Worm (Caenorhabditis elegans) whole organism, young adult: ENCODE data around the gene dpm-1.

Experiments
- B0019.2 ChIP-seq: fragments of 200-800 bp; sonication (Bioruptor generic); conservative IDR thresholded peaks from 2 replicates; pipeline ENCODE4 v1.3.6; 2022; ENCODE audit warnings: missing genetic modification reagents, missing genetic modification characterization, missing compliant biosample characterization
- C17E4.6 ChIP-seq: fragments of 200-800 bp; sonication (Bioruptor generic); IDR thresholded peaks from 2 replicates; pipeline ENCODE4 v1.3.6; 2022; ENCODE audit warnings: missing genetic modification reagents, missing genetic modification characterization, missing compliant biosample characterization
- D2030.7 ChIP-seq: fragments of 200-800 bp; sonication (Bioruptor generic); IDR thresholded peaks from 2 replicates; pipeline ENCODE4 v1.3.6; 2022; ENCODE audit warnings: missing genetic modification reagents, missing genetic modification characterization, missing compliant biosample characterization
- F57A8.1 ChIP-seq: fragments of 200-800 bp; sonication (Bioruptor generic); optimal IDR thresholded peaks from 2 replicates; lab custom pipeline; 2018; ENCODE audit warnings: mild to moderate bottlenecking, missing genetic modification characterization, moderate library complexity, missing compliant biosample characterization
- K11D2.4 ChIP-seq: fragments of 200-800 bp; sonication (Bioruptor generic); IDR thresholded peaks from 2 replicates; pipeline ENCODE4 v1.3.6; 2022; ENCODE audit warnings: missing genetic modification reagents, missing genetic modification characterization, missing compliant biosample characterization
- K12H6.12 ChIP-seq: fragments of 200-800 bp; sonication (Bioruptor generic); optimal IDR thresholded peaks from 2 replicates; lab custom pipeline; 2018; ENCODE audit warnings: mild to moderate bottlenecking, missing genetic modification characterization, missing compliant biosample characterization
- Y53G8AR.9 ChIP-seq: fragments of 200-800 bp; sonication (Bioruptor generic); conservative IDR thresholded peaks from 2 replicates; pipeline ENCODE4 v1.3.6; 2022; ENCODE audit warnings: missing genetic modification reagents, missing genetic modification characterization, missing compliant biosample characterization
- ama-1 ChIP-seq, 3 experiments: fragments of 150-350 bp in 1 of 3; sonication (generic microtip) in 2 of 3; optimal IDR thresholded peaks; 2 replicates each; lab custom pipeline; 2014 to 2018; ENCODE audit warnings: missing biosample characterization in 2 of 3, missing genetic modification characterization in 2 of 3, missing genetic modification reagents in 2 of 3
- aptf-3 ChIP-seq: fragments of 200-800 bp; sonication (Bioruptor generic); IDR thresholded peaks from 2 replicates; pipeline ENCODE4 v1.3.6; 2022; ENCODE audit warnings: missing genetic modification characterization, missing compliant biosample characterization
- atf-7 ChIP-seq: sonication (generic microtip); optimal IDR thresholded peaks from 2 replicates; lab custom pipeline; 2017; ENCODE audit warnings: mild to moderate bottlenecking, missing genetic modification characterization, missing compliant biosample characterization
- attf-3 ChIP-seq: fragments of 200-800 bp; sonication (Bioruptor generic); conservative IDR thresholded peaks from 2 replicates; pipeline ENCODE4 v1.3.6; 2022; ENCODE audit warnings: missing genetic modification reagents, missing genetic modification characterization, missing compliant biosample characterization
- attf-5 ChIP-seq: fragments of 200-800 bp; sonication (Bioruptor generic); optimal IDR thresholded peaks from 2 replicates; lab custom pipeline; 2018; ENCODE audit warnings: mild to moderate bottlenecking, missing genetic modification characterization, missing compliant biosample characterization
- attf-6 ChIP-seq: fragments of 200-800 bp; sonication (Bioruptor generic); IDR thresholded peaks from 2 replicates; pipeline ENCODE4 v1.3.6; 2022; ENCODE audit warnings: missing genetic modification reagents, missing genetic modification characterization, missing compliant biosample characterization
- cebp-1 ChIP-seq, 2 experiments: fragments of 200-800 bp in 1 of 2; sonication (Bioruptor generic) in 1 of 2; sonication (generic microtip) in 1 of 2; IDR thresholded peaks in 1 of 2; optimal IDR thresholded peaks in 1 of 2; 2 replicates each; pipeline versions ENCODE4 v1.3.6 to Lab custom; 2017 to 2022; ENCODE audit warnings: missing compliant biosample characterization in 2 of 2, missing genetic modification characterization in 2 of 2, mild to moderate bottlenecking in 1 of 2, missing genetic modification reagents in 1 of 2, moderate library complexity in 1 of 2
- cebp-2 ChIP-seq: fragments of 200-800 bp; sonication (Bioruptor generic); IDR thresholded peaks from 2 replicates; pipeline ENCODE4 v1.3.6; 2022; ENCODE audit warnings: missing genetic modification characterization, missing compliant biosample characterization
- ceh-100 ChIP-seq: fragments of 200-800 bp; sonication (Bioruptor generic); IDR thresholded peaks from 2 replicates; pipeline ENCODE4 v1.3.6; 2022; ENCODE audit warnings: missing genetic modification reagents, missing genetic modification characterization, missing compliant biosample characterization
- ceh-40 ChIP-seq: fragments of 200-800 bp; sonication (Bioruptor generic); IDR thresholded peaks from 2 replicates; pipeline ENCODE4 v1.3.6; 2022; ENCODE audit warnings: missing genetic modification characterization, missing compliant biosample characterization
- egrh-3 ChIP-seq: fragments of 200-800 bp; sonication (Bioruptor generic); IDR thresholded peaks from 2 replicates; pipeline ENCODE4 v1.3.6; 2022; ENCODE audit warnings: missing genetic modification reagents, missing genetic modification characterization, missing compliant biosample characterization
- ekl-4 ChIP-seq: fragments of 200-800 bp; sonication (Bioruptor generic); IDR thresholded peaks from 2 replicates; pipeline ENCODE4 v1.3.6; 2022; ENCODE audit warnings: missing genetic modification reagents, missing genetic modification characterization, missing compliant biosample characterization
- him-1 ChIP-seq: sonication (generic microtip); optimal IDR thresholded peaks from 2 replicates; lab custom pipeline; 2016; ENCODE audit warnings: missing genotype, missing genetic modification reagents, missing genetic modification characterization, missing compliant biosample characterization
- hlh-12 ChIP-seq: sonication (generic microtip); optimal IDR thresholded peaks from 2 replicates; lab custom pipeline; 2016; ENCODE audit warnings: missing genetic modification characterization, missing compliant biosample characterization
- hmg-1.2 ChIP-seq: fragments of 200-800 bp; sonication (Bioruptor generic); IDR thresholded peaks from 2 replicates; pipeline ENCODE4 v1.3.6; 2022; ENCODE audit warnings: missing genetic modification reagents, missing genetic modification characterization, missing compliant biosample characterization
- hmg-20 ChIP-seq: fragments of 200-800 bp; sonication (Bioruptor generic); IDR thresholded peaks from 2 replicates; pipeline ENCODE4 v1.3.6; 2022; ENCODE audit warnings: missing genetic modification reagents, missing genetic modification characterization, missing compliant biosample characterization
- lag-1 ChIP-seq: fragments of 200-800 bp; sonication (Bioruptor generic); IDR thresholded peaks from 2 replicates; pipeline ENCODE4 v1.3.6; 2022; ENCODE audit warnings: missing genetic modification reagents, missing genetic modification characterization, missing compliant biosample characterization
- let-607 ChIP-seq, 2 experiments: fragments of 200-800 bp in 1 of 2; sonication (Bioruptor generic) in 1 of 2; sonication (generic microtip) in 1 of 2; optimal IDR thresholded peaks; 2 replicates each; lab custom pipeline; 2016 to 2018; ENCODE audit warnings: mild to moderate bottlenecking in 2 of 2, missing compliant biosample characterization in 2 of 2, missing genetic modification characterization in 2 of 2, moderate library complexity in 2 of 2, missing genotype in 1 of 2
- lin-35 ChIP-seq, 3 experiments: fragments of 150-350 bp in 2 of 3; sonication (generic microtip) in 1 of 3; optimal IDR thresholded peaks; 2 replicates each; lab custom pipeline; 2014 to 2018; ENCODE audit warnings: missing biosample characterization in 3 of 3, missing genetic modification characterization in 3 of 3, missing genetic modification reagents in 3 of 3
- lin-40 ChIP-seq: sonication (generic microtip); optimal IDR thresholded peaks from 2 replicates; lab custom pipeline; 2016; ENCODE audit warnings: missing genetic modification characterization, mild to moderate bottlenecking, missing compliant biosample characterization, missing genotype, missing genetic modification reagents
- lin-54 ChIP-seq: fragments of 200-800 bp; sonication (Bioruptor generic); optimal IDR thresholded peaks from 2 replicates; lab custom pipeline; 2018; ENCODE audit warnings: mild to moderate bottlenecking, missing genetic modification characterization, missing compliant biosample characterization
- madf-10 ChIP-seq: sonication (generic microtip); optimal IDR thresholded peaks from 2 replicates; lab custom pipeline; 2016; ENCODE audit warnings: mild to moderate bottlenecking, missing genetic modification characterization, missing compliant biosample characterization
- madf-3 ChIP-seq: fragments of 200-800 bp; sonication (Bioruptor generic); IDR thresholded peaks from 2 replicates; pipeline ENCODE4 v1.3.6; 2022; ENCODE audit warnings: missing genetic modification reagents, missing genetic modification characterization, missing compliant biosample characterization
- mcd-1 ChIP-seq: fragments of 200-800 bp; sonication (Bioruptor generic); IDR thresholded peaks from 2 replicates; pipeline ENCODE4 v1.3.6; 2022; ENCODE audit warnings: missing genetic modification reagents, missing genetic modification characterization, missing compliant biosample characterization
- mes-4 ChIP-seq: sonication (generic microtip); optimal IDR thresholded peaks from 2 replicates; lab custom pipeline; 2016; ENCODE audit warnings: missing genotype, missing genetic modification characterization, missing compliant biosample characterization
- mxl-1 ChIP-seq: sonication (generic microtip); optimal IDR thresholded peaks from 2 replicates; lab custom pipeline; 2016; ENCODE audit warnings: missing genetic modification characterization, missing compliant biosample characterization
- nhr-27 ChIP-seq: fragments of 200-800 bp; sonication (Bioruptor generic); optimal IDR thresholded peaks from 2 replicates; lab custom pipeline; 2018; ENCODE audit warnings: mild to moderate bottlenecking, missing genetic modification characterization, moderate library complexity, missing compliant biosample characterization
- nhr-80 ChIP-seq: sonication (generic microtip); optimal IDR thresholded peaks from 2 replicates; lab custom pipeline; 2016; ENCODE audit warnings: missing genetic modification characterization, missing compliant biosample characterization
- sea-2 ChIP-seq: fragments of 200-800 bp; sonication (Bioruptor generic); IDR thresholded peaks from 2 replicates; pipeline ENCODE4 v1.3.6; 2022; ENCODE audit warnings: missing genetic modification characterization, missing compliant biosample characterization
- snpc-1.3 ChIP-seq: sonication (generic microtip); optimal IDR thresholded peaks from 2 replicates; lab custom pipeline; 2017; ENCODE audit warnings: missing genetic modification characterization, mild to moderate bottlenecking, missing compliant biosample characterization, antibody characterized with exemption, moderate library complexity, missing genotype, missing genetic modification reagents; ENCODE audit not compliant: insufficient read depth
- snpc-4 ChIP-seq, 5 experiments: fragments of 150-350 bp in 1 of 5; sonication (generic microtip) in 4 of 5; optimal IDR thresholded peaks; 2 replicates each; lab custom pipeline; 2014 to 2018; ENCODE audit warnings: missing genetic modification characterization in 5 of 5, missing biosample characterization in 3 of 5, antibody characterized with exemption in 2 of 5, mild to moderate bottlenecking in 2 of 5, missing compliant biosample characterization in 2 of 5, missing genotype in 2 of 5, moderate library complexity in 2 of 5, missing genetic modification reagents in 1 of 5
- sptf-2 ChIP-seq: fragments of 200-800 bp; sonication (Bioruptor generic); optimal IDR thresholded peaks from 2 replicates; lab custom pipeline; 2018; ENCODE audit warnings: mild to moderate bottlenecking, missing genetic modification characterization, missing compliant biosample characterization
- tbx-9 ChIP-seq: sonication (generic microtip); optimal IDR thresholded peaks from 2 replicates; lab custom pipeline; 2016; ENCODE audit warnings: borderline replicate concordance, missing genetic modification characterization, inconsistent platforms, missing compliant biosample characterization
- ztf-22 ChIP-seq: fragments of 200-800 bp; sonication (Bioruptor generic); optimal IDR thresholded peaks from 2 replicates; lab custom pipeline; 2018; ENCODE audit warnings: mild to moderate bottlenecking, missing genetic modification characterization, moderate library complexity, missing compliant biosample characterization
- ztf-28 ChIP-seq: fragments of 200-800 bp; sonication (Bioruptor generic); IDR thresholded peaks from 2 replicates; pipeline ENCODE4 v1.3.6; 2022; ENCODE audit warnings: missing genetic modification reagents, missing genetic modification characterization, missing compliant biosample characterization
- ztf-6 ChIP-seq: fragments of 200-800 bp; sonication (Bioruptor generic); IDR thresholded peaks from 2 replicates; pipeline ENCODE4 v1.3.6; 2022; ENCODE audit warnings: missing genetic modification reagents, missing genetic modification characterization, missing compliant biosample characterization

dpm-1 gene

ce11 chrIV:410420-410891, 35.0 kb upstream of the dpm-1 start, which contains the start of gene T07A9.12:
TSS of gene T07A9.12 (plus strand) at chrIV:410867.
- no peak for TF ChIP-seq attf-6 (GFP tag; lab: Robert Waterston, UW)
- TF ChIP-seq lin-40 (tag; lab: Kevin White, UChicago) = peak; percentile 72
- peak; percentile 93 for TF ChIP-seq hmg-1.2 (GFP tag; lab: Robert Waterston, UW)
- TF ChIP-seq mcd-1 (GFP tag; lab: Robert Waterston, UW) = peak; percentile 45
- peak; percentile 83 for TF ChIP-seq attf-5 (GFP tag; lab: Kevin White, UChicago)
- peak in 1 of 3 experiments; percentile 39 for TF ChIP-seq lin-35 (GFP tag; optimal IDR thresholded peaks at IDR 0.05; lab: Kevin White, UChicago)
- TF ChIP-seq madf-10 (tag; lab: Kevin White, UChicago) = peak; percentile 32
- 0 out of 2 replicates have a peak, but pooled peaks have one; percentile 13 for TF ChIP-seq K11D2.4 (GFP tag; lab: Robert Waterston, UW)
- no peak for TF ChIP-seq C17E4.6
- TF ChIP-seq lin-54 (GFP tag; lab: Kevin White, UChicago) = peak; percentile 2
- TF ChIP-seq let-607 (tag; optimal IDR thresholded peaks at IDR 0.05; lab: Kevin White, UChicago) = peak in 1 of 2 experiments; percentile 32
- peak; percentile 75 for TF ChIP-seq K12H6.12 (tag; lab: Kevin White, UChicago)
- peak; percentile 45 for TF ChIP-seq nhr-80
- no peak for TF ChIP-seq snpc-4 (GFP tag; optimal IDR thresholded peaks at IDR 0.05; lab: Kevin White, UChicago)
- peak in 1 of 4 experiments; percentile 34 for TF ChIP-seq snpc-4 (tag; optimal IDR thresholded peaks at IDR 0.05; lab: Kevin White, UChicago)
- TF ChIP-seq ceh-40 = no peak
- TF ChIP-seq egrh-3 = peak; percentile 21; the same call in 1 of the 2 replicates
- no peak for TF ChIP-seq cebp-1 (GFP tag; IDR thresholded peaks at IDR 0.05; lab: Robert Waterston, UW)
- TF ChIP-seq cebp-1 (tag; optimal IDR thresholded peaks at IDR 0.05; lab: Kevin White, UChicago) = peak; percentile 67
- TF ChIP-seq nhr-27 (tag; lab: Kevin White, UChicago) = no peak
- peak; percentile 90 for TF ChIP-seq ceh-100 (GFP tag; lab: Robert Waterston, UW)

- no peak for TF ChIP-seq ztf-22 (GFP tag; lab: Kevin White, UChicago)
- no peak for TF ChIP-seq lag-1 (GFP tag; lab: Robert Waterston, UW)
- TF ChIP-seq cebp-2 (GFP tag; lab: Robert Waterston, UW) = no peak
- TF ChIP-seq nhr-27 (tag; lab: Kevin White, UChicago) = no peak
- peak; percentile 37; the same call in 1 of the 2 replicates for TF ChIP-seq Y53G8AR.9 (GFP tag; lab: Robert Waterston, UW)
- TF ChIP-seq madf-3 (GFP tag; lab: Robert Waterston, UW) = peak; percentile 77; the same call in 1 of the 2 replicates
- no peak for TF ChIP-seq K11D2.4 (GFP tag; lab: Robert Waterston, UW)
- TF ChIP-seq ceh-40 = no peak
- no peak for TF ChIP-seq mes-4 (tag; lab: Kevin White, UChicago)
- TF ChIP-seq ekl-4 (GFP tag; lab: Robert Waterston, UW) = peak; percentile 54; the same call in 1 of the 2 replicates
- no peak for TF ChIP-seq hmg-1.2 (GFP tag; lab: Robert Waterston, UW)
- peak; percentile 42 for TF ChIP-seq tbx-9 (tag; lab: Kevin White, UChicago)
- TF ChIP-seq D2030.7 = 0 out of 2 replicates have a peak, but pooled peaks have one; percentile 32
- TF ChIP-seq ztf-28 (GFP tag; lab: Robert Waterston, UW) = no peak
- no peak for TF ChIP-seq snpc-1.3
- no peak for TF ChIP-seq attf-5 (GFP tag; lab: Kevin White, UChicago)
- TF ChIP-seq attf-3 (GFP tag; lab: Robert Waterston, UW) = no peak
- peak; percentile 28 for TF ChIP-seq atf-7 (tag; lab: Kevin White, UChicago)
- no peak for TF ChIP-seq F57A8.1 (GFP tag; lab: Kevin White, UChicago)
- TF ChIP-seq hlh-12 (tag; lab: Kevin White, UChicago) = no peak
- no peak for TF ChIP-seq mxl-1 (tag; lab: Kevin White, UChicago)
- no peak for TF ChIP-seq ama-1 (optimal IDR thresholded peaks at IDR 0.05; lab: Kevin White, UChicago)
- TF ChIP-seq ama-1 (GFP tag; optimal IDR thresholded peaks at IDR 0.05; lab: Kevin White, UChicago) = peak in 1 of 2 experiments; percentile 36
- TF ChIP-seq madf-10 (tag; lab: Kevin White, UChicago) = no peak
- no peak for TF ChIP-seq sptf-2 (GFP tag; lab: Kevin White, UChicago)
- TF ChIP-seq ztf-6 (GFP tag; lab: Robert Waterston, UW) = no peak
- TF ChIP-seq aptf-3 = no peak
- TF ChIP-seq B0019.2 (GFP tag; lab: Robert Waterston, UW) = no peak
- no peak for TF ChIP-seq hmg-20
- TF ChIP-seq cebp-1 (GFP tag; IDR thresholded peaks at IDR 0.05; lab: Robert Waterston, UW) = no peak; the same call in 1 of the 2 replicates
- TF ChIP-seq cebp-1 (tag; optimal IDR thresholded peaks at IDR 0.05; lab: Kevin White, UChicago) = peak; percentile 25
- TF ChIP-seq lin-54 (GFP tag; lab: Kevin White, UChicago) = no peak
- no peak for TF ChIP-seq sea-2 (GFP tag; lab: Robert Waterston, UW)
- TF ChIP-seq him-1 (tag; lab: Kevin White, UChicago) = no peak
These were observed 25.8 kb upstream of the dpm-1 start, which contains the start of gene eri-1 for ce11 chrIV:419674-420073. TSS of gene eri-1 (minus strand) at chrIV:419958.
